Fruit fly (Drosophila melanogaster): Measurements from ENCODE around the gene sqz.

The sqz gene

dm6 chr3R:19211778-19212177, 47.8 kb downstream of the sqz start, which contains the start of gene cry (continued):
- TF ChIP-seq CrebB (tag; optimal IDR thresholded peaks at IDR 0.05) (no peak), Sox100B (GFP tag; optimal IDR thresholded peaks at IDR 0.05) (peak; percentile 68), Dek (tag; optimal IDR thresholded peaks at IDR 0.05) (no peak), CG1792 (GFP tag; optimal IDR thresholded peaks at IDR 0.05) (no peak), CG17612 (GFP tag; IDR thresholded peaks at IDR 0.05) (no peak), klu (GFP tag; IDR thresholded peaks at IDR 0.05) (no peak), yki (optimal IDR thresholded peaks at IDR 0.05) (no peak), Fer3 (tag; optimal IDR thresholded peaks at IDR 0.05) (no peak), cwo (GFP tag; optimal IDR thresholded peaks at IDR 0.05) (peak; percentile 4), tio (GFP tag; optimal IDR thresholded peaks at IDR 0.05) (peak; percentile 63), Hr51 (GFP tag; optimal IDR thresholded peaks at IDR 0.05) (peak in 1 of 2 experiments; percentile 68), Fer2 (tag; optimal IDR thresholded peaks at IDR 0.05) (no peak), BtbVII (GFP tag; optimal IDR thresholded peaks at IDR 0.05) (no peak), PHDP (tag; optimal IDR thresholded peaks at IDR 0.05) (peak; percentile 59), ken (GFP tag; IDR thresholded peaks at IDR 0.05) (0 out of 3 replicates have a peak, but pooled peaks have one; percentile 36), sima (GFP tag; optimal IDR thresholded peaks at IDR 0.05) (no peak), bab2 (GFP tag; optimal IDR thresholded peaks at IDR 0.05) (no peak), CG14441 (GFP tag; IDR thresholded peaks at IDR 0.05) (no peak), Usf (GFP tag; optimal IDR thresholded peaks at IDR 0.05) (peak; percentile 10), sna (GFP tag; IDR thresholded peaks at IDR 0.05; ENCODE audit: partially characterized antibody) (no peak), CG7928 (GFP tag; optimal IDR thresholded peaks at IDR 0.05) (no peak), CG18476 (GFP tag; optimal IDR thresholded peaks at IDR 0.05) (no peak), Nf-YC (tag; optimal IDR thresholded peaks at IDR 0.05) (no peak), Xbp1 (GFP tag; optimal IDR thresholded peaks at IDR 0.05) (peak; percentile 52), luna (GFP tag; optimal IDR thresholded peaks at IDR 0.05) (no peak), gcm2 (GFP tag; optimal IDR thresholded peaks at IDR 0.05) (no peak), MBD-R2 (GFP tag; IDR thresholded peaks at IDR 0.05) (no peak), CG4854 (GFP tag; optimal IDR thresholded peaks at IDR 0.05) (no peak), vnd (GFP tag; IDR thresholded peaks at IDR 0.05; ENCODE audit: partially characterized antibody) (no peak), Blimp-1 (GFP tag; optimal IDR thresholded peaks at IDR 0.05) (no peak), CG10209 (GFP tag; optimal IDR thresholded peaks at IDR 0.05) (peak; percentile 55), Drgx (GFP tag; IDR thresholded peaks at IDR 0.05) (peak; percentile 73), NK7.1 (GFP tag; optimal IDR thresholded peaks at IDR 0.05) (no peak), twi (tag; optimal IDR thresholded peaks at IDR 0.05) (peak; percentile 76), CG34422 (GFP tag; IDR thresholded peaks at IDR 0.05) (0 out of 3 replicates have a peak, but pooled peaks have one; percentile 35), toy (GFP tag; IDR thresholded peaks at IDR 0.05) (no peak), Hr39 (optimal IDR thresholded peaks at IDR 0.05) (no peak), CG8089 (GFP tag; optimal IDR thresholded peaks at IDR 0.05) (no peak), mirr (GFP tag; optimal IDR thresholded peaks at IDR 0.05) (no peak), CG10431 (GFP tag; optimal IDR thresholded peaks at IDR 0.05) (peak; percentile 4), bigmax (GFP tag; optimal IDR thresholded peaks at IDR 0.05) (no peak), fd102C (GFP tag; optimal IDR thresholded peaks at IDR 0.05) (no peak), vvl (GFP tag; IDR thresholded peaks at IDR 0.05) (no peak), Dip3 (GFP tag; optimal IDR thresholded peaks at IDR 0.05) (no peak), CG13296 (GFP tag; optimal IDR thresholded peaks at IDR 0.05) (no peak), CG15696 (tag; optimal IDR thresholded peaks at IDR 0.05) (peak; percentile 19), Dll (GFP tag; IDR thresholded peaks at IDR 0.05; ENCODE audit: partially characterized antibody) (no peak), so (GFP tag; IDR thresholded peaks at IDR 0.05) (peak; percentile 17; the same call in 1 of the 3 replicates), Lhr (GFP tag; optimal IDR thresholded peaks at IDR 0.05) (peak; percentile 50), Sry-δ (GFP tag; optimal IDR thresholded peaks at IDR 0.05) (no peak), Atf-2 (GFP tag; optimal IDR thresholded peaks at IDR 0.05) (peak; percentile 8), CHES-1-like (GFP tag; optimal IDR thresholded peaks at IDR 0.05) (no peak)

Data from whole organism, embryonic.